Worm (Caenorhabditis elegans) whole organism, L1 larva: Measurements from ENCODE around the gene C03B1.5.

ENCODE experiments used
- C16A3.4 ChIP-seq: fragments of 150-350 bp; optimal IDR thresholded peaks from 2 replicates; lab custom pipeline; 2014; ENCODE audit warnings: missing biosample characterization, missing genetic modification characterization
- C34B4.2 ChIP-seq: sonication (generic microtip); optimal IDR thresholded peaks from 2 replicates; lab custom pipeline; 2017; ENCODE audit warnings: mild to moderate bottlenecking, missing genetic modification characterization, missing compliant biosample characterization
- blmp-1 ChIP-seq: fragments of 150-350 bp; optimal IDR thresholded peaks from 2 replicates; lab custom pipeline; 2014; ENCODE audit warnings: missing biosample characterization, missing genetic modification characterization
- ceh-8 ChIP-seq: fragments of 200-800 bp; sonication (Bioruptor generic); optimal IDR thresholded peaks from 2 replicates; lab custom pipeline; 2018; ENCODE audit warnings: mild to moderate bottlenecking, missing genetic modification characterization, moderate library complexity, missing compliant biosample characterization
- ceh-90 ChIP-seq: sonication (generic microtip); optimal IDR thresholded peaks from 2 replicates; lab custom pipeline; 2016; ENCODE audit warnings: missing genetic modification characterization, missing compliant biosample characterization
- ces-1 ChIP-seq: fragments of 150-350 bp; optimal IDR thresholded peaks from 2 replicates; lab custom pipeline; 2014; ENCODE audit warnings: missing biosample characterization, missing genetic modification reagents, missing genetic modification characterization
- dpl-1 ChIP-seq, 3 experiments: fragments of 150-350 bp in 2 of 3; sonication (generic microtip) in 1 of 3; optimal IDR thresholded peaks; 2 replicates each; lab custom pipeline; 2014 to 2017; ENCODE audit warnings: missing biosample characterization in 3 of 3, missing genetic modification characterization in 3 of 3, missing genetic modification reagents in 3 of 3
- dsc-1 ChIP-seq: sonication (generic microtip); optimal IDR thresholded peaks from 2 replicates; lab custom pipeline; 2016; ENCODE audit warnings: mild to moderate bottlenecking, missing genetic modification characterization, missing compliant biosample characterization
- efl-1 ChIP-seq, 4 experiments: fragments of 150-350 bp; optimal IDR thresholded peaks in 3 of 4; peaks in 1 of 4; 1 replicate in 1 of 4; 2 replicates in 3 of 4; lab custom pipeline; 2014; ENCODE audit warnings: missing biosample characterization in 2 of 4, missing genetic modification characterization in 2 of 4, missing genetic modification reagents in 2 of 4
- efl-3 ChIP-seq: fragments of 200-800 bp; sonication (Bioruptor generic); optimal IDR thresholded peaks from 2 replicates; lab custom pipeline; 2018; ENCODE audit warnings: mild to moderate bottlenecking, missing genetic modification characterization, missing compliant biosample characterization
- egl-13 ChIP-seq: sonication (generic microtip); optimal IDR thresholded peaks from 2 replicates; lab custom pipeline; 2016; ENCODE audit warnings: missing genotype, missing genetic modification reagents, missing genetic modification characterization, missing compliant biosample characterization
- elt-2 ChIP-seq: sonication (generic microtip); optimal IDR thresholded peaks from 2 replicates; lab custom pipeline; 2016; ENCODE audit warnings: missing genetic modification characterization, mild to moderate bottlenecking, inconsistent platforms, missing compliant biosample characterization, missing genetic modification reagents
- fkh-4 ChIP-seq: sonication (generic microtip); optimal IDR thresholded peaks from 2 replicates; lab custom pipeline; 2016; ENCODE audit warnings: missing compliant biosample characterization, missing genetic modification characterization, borderline replicate concordance
- fos-1 ChIP-seq: fragments of 150-350 bp; optimal IDR thresholded peaks from 2 replicates; lab custom pipeline; 2014; ENCODE audit warnings: missing biosample characterization, missing genetic modification characterization
- grh-1 ChIP-seq: fragments of 200-800 bp; sonication (Bioruptor generic); IDR thresholded peaks from 2 replicates; pipeline ENCODE4 v1.3.6; 2022; ENCODE audit warnings: missing genetic modification reagents, missing genetic modification characterization, missing compliant biosample characterization
- hlh-4 ChIP-seq: sonication (generic microtip); optimal IDR thresholded peaks from 2 replicates; lab custom pipeline; 2016; ENCODE audit warnings: mild to moderate bottlenecking, missing genetic modification characterization, missing compliant biosample characterization
- hpl-2 ChIP-seq: fragments of 150-350 bp; optimal IDR thresholded peaks from 2 replicates; lab custom pipeline; 2014; ENCODE audit warnings: missing biosample characterization, missing genetic modification reagents, missing genetic modification characterization
- irx-1 ChIP-seq: sonication (generic microtip); optimal IDR thresholded peaks from 2 replicates; lab custom pipeline; 2016; ENCODE audit warnings: missing genetic modification characterization, missing compliant biosample characterization
- lin-13 ChIP-seq: fragments of 150-350 bp; optimal IDR thresholded peaks from 2 replicates; lab custom pipeline; 2014; ENCODE audit warnings: missing biosample characterization, missing genetic modification reagents, missing genetic modification characterization
- lin-14 ChIP-seq: fragments of 200-800 bp; sonication (Bioruptor generic); optimal IDR thresholded peaks from 2 replicates; lab custom pipeline; 2018; ENCODE audit warnings: mild to moderate bottlenecking, missing genetic modification characterization, moderate library complexity, missing compliant biosample characterization
- lin-15B ChIP-seq: fragments of 150-350 bp; sonication (generic microtip); optimal IDR thresholded peaks from 3 replicates; lab custom pipeline; 2014; ENCODE audit warnings: missing biosample characterization, missing genetic modification characterization
- lsy-2 ChIP-seq, 2 experiments: fragments of 150-350 bp; optimal IDR thresholded peaks; 2 replicates each; lab custom pipeline; 2014; ENCODE audit warnings: missing biosample characterization in 2 of 2, missing genetic modification characterization in 2 of 2
- mab-9 ChIP-seq: fragments of 200-800 bp; sonication (Bioruptor generic); IDR thresholded peaks from 2 replicates; pipeline ENCODE4 v1.3.6; 2022; ENCODE audit warnings: missing genetic modification reagents, missing genetic modification characterization, missing compliant biosample characterization
- mdl-1 ChIP-seq, 2 experiments: fragments of 150-350 bp; optimal IDR thresholded peaks; 2 replicates each; lab custom pipeline; 2014 to 2017; ENCODE audit warnings: missing biosample characterization in 2 of 2, missing genetic modification characterization in 2 of 2, inconsistent platforms in 1 of 2
- nhr-11 ChIP-seq: fragments of 150-350 bp; optimal IDR thresholded peaks from 2 replicates; lab custom pipeline; 2014; ENCODE audit warnings: missing biosample characterization, missing genetic modification characterization
- nhr-12 ChIP-seq: sonication (generic microtip); optimal IDR thresholded peaks from 2 replicates; lab custom pipeline; 2017; ENCODE audit warnings: missing biosample characterization, missing genetic modification characterization
- nhr-47 ChIP-seq: sonication (generic microtip); optimal IDR thresholded peaks from 2 replicates; lab custom pipeline; 2016; ENCODE audit warnings: mild to moderate bottlenecking, missing genetic modification characterization, moderate library complexity, missing compliant biosample characterization
- nhr-71 ChIP-seq: sonication (generic microtip); optimal IDR thresholded peaks from 2 replicates; lab custom pipeline; 2016; ENCODE audit warnings: mild to moderate bottlenecking, missing genetic modification characterization, moderate library complexity, missing compliant biosample characterization
- nhr-76 ChIP-seq: sonication (generic microtip); optimal IDR thresholded peaks from 2 replicates; lab custom pipeline; 2017; ENCODE audit warnings: missing biosample characterization, missing genetic modification characterization
- nhr-77 ChIP-seq: fragments of 150-350 bp; optimal IDR thresholded peaks from 2 replicates; lab custom pipeline; 2014; ENCODE audit warnings: missing biosample characterization, missing genetic modification characterization
- nhr-85 ChIP-seq: sonication (generic microtip); peaks from one replicate; lab custom pipeline; 2016; ENCODE audit warnings: missing genetic modification characterization, inconsistent platforms, missing compliant biosample characterization
- pqm-1 ChIP-seq: sonication (generic microtip); optimal IDR thresholded peaks from 3 replicates; lab custom pipeline; 2017; ENCODE audit warnings: missing biosample characterization, missing genetic modification characterization
- sox-4 ChIP-seq: sonication (generic microtip); optimal IDR thresholded peaks from 2 replicates; lab custom pipeline; 2016; ENCODE audit warnings: missing genetic modification characterization, missing compliant biosample characterization
- sup-37 ChIP-seq: fragments of 200-800 bp; sonication (Bioruptor generic); optimal IDR thresholded peaks from 2 replicates; lab custom pipeline; 2018; ENCODE audit warnings: mild to moderate bottlenecking, missing genetic modification characterization, missing compliant biosample characterization
- swsn-7 ChIP-seq: sonication (generic microtip); optimal IDR thresholded peaks from 2 replicates; lab custom pipeline; 2016; ENCODE audit warnings: missing genetic modification characterization, missing compliant biosample characterization
- ztf-11 ChIP-seq, 2 experiments: sonication (generic microtip); optimal IDR thresholded peaks; 2 replicates each; lab custom pipeline; 2016 to 2017; ENCODE audit warnings: missing genetic modification characterization in 2 of 2, missing biosample characterization in 1 of 2, missing compliant biosample characterization in 1 of 2

The C03B1.5 gene

ce11 chrX:6378363-6378762 is 23.0 kb downstream of the C03B1.5 start (continued):
- no peak for TF ChIP-seq C34B4.2 (tag; lab: Kevin White, UChicago)
- TF ChIP-seq pqm-1 (tag; lab: Kevin White, UChicago): no peak
- peak; percentile 33 to 66 for TF ChIP-seq lsy-2 (tag; optimal IDR thresholded peaks at IDR 0.05; lab: Kevin White, UChicago)
- no peak for TF ChIP-seq ztf-11 (tag; optimal IDR thresholded peaks at IDR 0.05; lab: Kevin White, UChicago)

- TF ChIP-seq lin-14 (GFP tag; lab: Kevin White, UChicago) (peak; percentile 19), elt-2 (tag; lab: Kevin White, UChicago) (no peak), hlh-4 (no peak), nhr-85 (peak; percentile 77), ceh-8 (no peak), nhr-47 (tag; lab: Kevin White, UChicago) (no peak), mdl-1 (tag; optimal IDR thresholded peaks at IDR 0.05; lab: Kevin White, UChicago) (no peak), egl-13 (no peak)
These were observed 27.5 kb downstream of the C03B1.5 start for ce11 chrX:6382930-6383329.

ce11 chrX:6384537-6384936 is 29.2 kb downstream of the C03B1.5 start:
- no peak for TF ChIP-seq sox-4 (tag; lab: Kevin White, UChicago)
- TF ChIP-seq blmp-1: no peak
- no peak for TF ChIP-seq fos-1 (tag; lab: Kevin White, UChicago)
- TF ChIP-seq nhr-12 (tag; lab: Kevin White, UChicago): no peak
- TF ChIP-seq nhr-11 (tag; lab: Kevin White, UChicago): no peak
- TF ChIP-seq efl-1 (optimal IDR thresholded peaks at IDR 0.05; lab: Kevin White, UChicago): no peak
- peak in 1 of 2 experiments; percentile 19 for TF ChIP-seq efl-1 (GFP tag; optimal IDR thresholded peaks at IDR 0.05 in 1 of 2; lab: Kevin White, UChicago)

- TF ChIP-seq swsn-7 (tag; lab: Kevin White, UChicago) (no peak), sox-4 (tag; lab: Kevin White, UChicago) (no peak), nhr-12 (tag; lab: Kevin White, UChicago) (no peak), nhr-85 (no peak)
These were observed 29.8 kb downstream of the C03B1.5 start, which contains the start of gene igdb-3 for ce11 chrX:6385185-6385584. Gene igdb-3, plus strand, starts transcription at chrX:6385485.

- no peak for TF ChIP-seq fos-1 (tag; lab: Kevin White, UChicago)
- TF ChIP-seq ces-1: no peak
- no peak for TF ChIP-seq ztf-11 (tag; optimal IDR thresholded peaks at IDR 0.05; lab: Kevin White, UChicago)
- no peak for TF ChIP-seq hpl-2 (GFP tag; lab: Kevin White, UChicago)
- no peak for TF ChIP-seq nhr-71 (tag; lab: Kevin White, UChicago)
- TF ChIP-seq lin-15B (tag; lab: Kevin White, UChicago): no peak
- no peak for TF ChIP-seq fkh-4
- no peak for TF ChIP-seq mab-9 (GFP tag; lab: Robert Waterston, UW)
- no peak for TF ChIP-seq irx-1 (tag; lab: Kevin White, UChicago)
- no peak for TF ChIP-seq dpl-1 (GFP tag; optimal IDR thresholded peaks at IDR 0.05; lab: Kevin White, UChicago)
- no peak for TF ChIP-seq sup-37 (GFP tag; lab: Kevin White, UChicago)
- TF ChIP-seq lin-13 (GFP tag; lab: Kevin White, UChicago): no peak
These were observed 33.3 kb downstream of the C03B1.5 start for ce11 chrX:6388639-6389038.

ce11 chrX:6391491-6391890 is 36.1 kb downstream of the C03B1.5 start, which contains the start of gene igcm-2:
Gene igcm-2, minus strand, starts transcription at chrX:6391591.
- TF ChIP-seq C16A3.4 (tag; lab: Kevin White, UChicago) (no peak), dsc-1 (tag; lab: Kevin White, UChicago) (no peak), grh-1 (GFP tag; lab: Robert Waterston, UW) (no peak), nhr-76 (no peak), ceh-90 (tag; lab: Kevin White, UChicago) (no peak), swsn-7 (tag; lab: Kevin White, UChicago) (no peak), nhr-77 (tag; lab: Kevin White, UChicago) (no peak), efl-3 (GFP tag; lab: Kevin White, UChicago) (no peak)
